Worm (Caenorhabditis elegans): ENCODE measurements around the gene nhr-130.

nhr-130 gene

ce11 chrV:483289-483795 is at the start of gene nhr-130:
Gene nhr-130 (minus strand): TSS chrV:483339.
- TF ChIP-seq nhr-2 (tag; optimal IDR thresholded peaks at IDR 0.05) (no peak), sptf-1 (tag; optimal IDR thresholded peaks at IDR 0.05) (no peak), pha-4 (tag; optimal IDR thresholded peaks at IDR 0.05) (no peak), unc-62 (GFP tag; optimal IDR thresholded peaks at IDR 0.05) (no peak)

ce11 chrV:532046-532445 is 48.9 kb upstream of the nhr-130 start, which contains the start of gene nhr-58:
Gene nhr-58 (plus strand): TSS chrV:532259.
- TF ChIP-seq pha-4 (tag; optimal IDR thresholded peaks at IDR 0.05) (peak; percentile 17), ceh-83 (GFP tag; optimal IDR thresholded peaks at IDR 0.05) (no peak), unc-39 (tag; optimal IDR thresholded peaks at IDR 0.05) (no peak), mep-1 (tag; optimal IDR thresholded peaks at IDR 0.05) (no peak), mab-5 (tag; optimal IDR thresholded peaks at IDR 0.05) (no peak), mls-2 (tag; optimal IDR thresholded peaks at IDR 0.05) (peak; percentile 2), ham-2 (GFP tag; optimal IDR thresholded peaks at IDR 0.05) (peak; percentile 59), zip-8 (tag; optimal IDR thresholded peaks at IDR 0.05) (no peak), unc-62 (GFP tag; optimal IDR thresholded peaks at IDR 0.05) (no peak), lsy-2 (tag; optimal IDR thresholded peaks at IDR 0.05) (no peak), bed-3 (GFP tag; optimal IDR thresholded peaks at IDR 0.05) (no peak), drap-1 (GFP tag; optimal IDR thresholded peaks at IDR 0.05) (no peak), nhr-237 (tag; optimal IDR thresholded peaks at IDR 0.05) (no peak), elt-3 (tag; optimal IDR thresholded peaks at IDR 0.05) (peak; percentile 83), elt-1 (tag; optimal IDR thresholded peaks at IDR 0.05; ENCODE audit: borderline replicate concordance, insufficient read depth) (peak; percentile 54), unc-120 (tag; optimal IDR thresholded peaks at IDR 0.05; ENCODE audit: poor library complexity, severe bottlenecking) (peak; percentile 27), snpc-4 (tag; optimal IDR thresholded peaks at IDR 0.05) (no peak), ztf-11 (tag; optimal IDR thresholded peaks at IDR 0.05) (no peak), ceh-43 (GFP tag; optimal IDR thresholded peaks at IDR 0.05) (no peak), ces-1 (GFP tag; optimal IDR thresholded peaks at IDR 0.05) (peak; percentile 61)

ce11 chrV:527602-528001 is 44.5 kb upstream of the nhr-130 start, which contains the start of gene srw-108:
Gene srw-108 (plus strand): TSS chrV:527902.
- TF ChIP-seq ham-2 (GFP tag; optimal IDR thresholded peaks at IDR 0.05), result no peak
- no peak for TF ChIP-seq lin-13 (tag; optimal IDR thresholded peaks at IDR 0.05)
- TF ChIP-seq unc-120 (tag; optimal IDR thresholded peaks at IDR 0.05; ENCODE audit: poor library complexity, severe bottlenecking), result no peak
- TF ChIP-seq mls-2 (tag; optimal IDR thresholded peaks at IDR 0.05), result no peak
- TF ChIP-seq elt-1 (tag; optimal IDR thresholded peaks at IDR 0.05; ENCODE audit: borderline replicate concordance, insufficient read depth), result no peak
- no peak for TF ChIP-seq nhr-28 (tag; optimal IDR thresholded peaks at IDR 0.05)
- no peak for TF ChIP-seq nhr-237 (tag; optimal IDR thresholded peaks at IDR 0.05)
- TF ChIP-seq ztf-11 (tag; optimal IDR thresholded peaks at IDR 0.05), result no peak
- TF ChIP-seq ceh-43 (GFP tag; optimal IDR thresholded peaks at IDR 0.05), result no peak

- no peak for TF ChIP-seq ceh-43 (GFP tag; optimal IDR thresholded peaks at IDR 0.05)
- no peak for TF ChIP-seq snpc-4 (tag; optimal IDR thresholded peaks at IDR 0.05)
- no peak for TF ChIP-seq lin-32 (GFP tag; optimal IDR thresholded peaks at IDR 0.05)
- TF ChIP-seq pha-4 (tag; optimal IDR thresholded peaks at IDR 0.05), result no peak
- TF ChIP-seq elt-3 (tag; optimal IDR thresholded peaks at IDR 0.05), result no peak
- TF ChIP-seq ham-2 (GFP tag; optimal IDR thresholded peaks at IDR 0.05), result no peak
- no peak for TF ChIP-seq unc-39 (tag; optimal IDR thresholded peaks at IDR 0.05)
- no peak for TF ChIP-seq nhr-12 (tag; optimal IDR thresholded peaks at IDR 0.05)
- TF ChIP-seq mep-1 (tag; optimal IDR thresholded peaks at IDR 0.05), result no peak
- TF ChIP-seq M03D4.4 (tag; optimal IDR thresholded peaks at IDR 0.05), result no peak
- TF ChIP-seq unc-120 (tag; optimal IDR thresholded peaks at IDR 0.05; ENCODE audit: poor library complexity, severe bottlenecking), result no peak
Measured at ce11 chrV:525040-525439, 41.9 kb upstream of the nhr-130 start, which contains the start of gene R11G11.16. Gene R11G11.16 (minus strand): TSS chrV:525140.

ce11 chrV:524058-524457 is 40.9 kb upstream of the nhr-130 start, which contains the start of gene lipl-3:
Gene lipl-3 (minus strand): TSS chrV:524218.
- TF ChIP-seq ceh-39 (tag; optimal IDR thresholded peaks at IDR 0.05), result no peak
- no peak for TF ChIP-seq nhr-28 (tag; optimal IDR thresholded peaks at IDR 0.05)
- TF ChIP-seq M03D4.4 (tag; optimal IDR thresholded peaks at IDR 0.05), result no peak
- no peak for TF ChIP-seq unc-39 (tag; optimal IDR thresholded peaks at IDR 0.05)
- TF ChIP-seq unc-120 (tag; optimal IDR thresholded peaks at IDR 0.05; ENCODE audit: poor library complexity, severe bottlenecking), result no peak
- TF ChIP-seq ham-2 (GFP tag; optimal IDR thresholded peaks at IDR 0.05), result no peak
- no peak for TF ChIP-seq elt-1 (tag; optimal IDR thresholded peaks at IDR 0.05; ENCODE audit: borderline replicate concordance, insufficient read depth)
- TF ChIP-seq snpc-4 (tag; optimal IDR thresholded peaks at IDR 0.05), result no peak
- no peak for TF ChIP-seq lsy-2 (tag; optimal IDR thresholded peaks at IDR 0.05)
- TF ChIP-seq ces-1 (GFP tag; optimal IDR thresholded peaks at IDR 0.05), result no peak

Measured in whole organism, mixed stage, embryonic.